Worm (Caenorhabditis elegans) whole organism, L2 larva: ENCODE results near the gene Y9C9A.13.
"Not testable (repeated sequence)": the region's sequence is repeated elsewhere in the genome, so short reads cannot be mapped to it uniquely, and the experiment has no call there.

ENCODE experiments used
- ZK546.5 ChIP-seq: sonication (generic microtip); optimal IDR thresholded peaks from 2 replicates; lab custom pipeline; 2017; ENCODE audit warnings: missing biosample characterization, missing genetic modification characterization
- aly-2 ChIP-seq: fragments of 150-350 bp; optimal IDR thresholded peaks from 2 replicates; lab custom pipeline; 2014; ENCODE audit warnings: missing biosample characterization, missing genetic modification characterization
- ceh-82 ChIP-seq: fragments of 150-350 bp; optimal IDR thresholded peaks from 2 replicates; lab custom pipeline; 2014; ENCODE audit warnings: missing biosample characterization, missing genetic modification characterization
- egl-27 ChIP-seq: sonication (generic microtip); optimal IDR thresholded peaks from 3 replicates; lab custom pipeline; 2017; ENCODE audit warnings: missing biosample characterization, missing genetic modification reagents, missing genetic modification characterization
- elt-1 ChIP-seq: fragments of 150-350 bp; optimal IDR thresholded peaks from 2 replicates; lab custom pipeline; 2014; ENCODE audit warnings: missing biosample characterization, missing genetic modification characterization
- gmeb-1 ChIP-seq: fragments of 150-350 bp; optimal IDR thresholded peaks from 2 replicates; lab custom pipeline; 2014; ENCODE audit warnings: missing biosample characterization, missing genetic modification characterization
- nhr-237 ChIP-seq: fragments of 150-350 bp; optimal IDR thresholded peaks from 2 replicates; lab custom pipeline; 2014; ENCODE audit warnings: missing biosample characterization, missing genetic modification characterization
- nhr-77 ChIP-seq: fragments of 150-350 bp; optimal IDR thresholded peaks from 2 replicates; lab custom pipeline; 2014; ENCODE audit warnings: missing biosample characterization, missing genetic modification characterization
- unc-55 ChIP-seq: fragments of 150-350 bp; sonication (generic microtip); optimal IDR thresholded peaks from 3 replicates; lab custom pipeline; 2014; ENCODE audit warnings: missing biosample characterization, missing genetic modification reagents, missing genetic modification characterization
- unc-62 ChIP-seq: fragments of 150-350 bp; optimal IDR thresholded peaks from 2 replicates; lab custom pipeline; 2014; ENCODE audit warnings: missing biosample characterization, missing genetic modification reagents, missing genetic modification characterization
- ztf-11 ChIP-seq: sonication (generic microtip); optimal IDR thresholded peaks from 2 replicates; lab custom pipeline; 2017; ENCODE audit warnings: missing biosample characterization, missing genetic modification characterization

- not testable (repeated sequence) for TF ChIP-seq ZK546.5; elt-1; nhr-237 (tag; lab: Kevin White, UChicago); unc-62 (GFP tag; lab: Kevin White, UChicago); aly-2 (tag; lab: Kevin White, UChicago); nhr-77 (tag; lab: Kevin White, UChicago); ceh-82 (tag; lab: Kevin White, UChicago); ztf-11 (tag; lab: Kevin White, UChicago); egl-27 (tag; lab: Kevin White, UChicago); unc-55; gmeb-1 (tag; lab: Kevin White, UChicago)
Measured at ce11 chrIV:5017075-5017474, 47.8 kb upstream of the Y9C9A.13 start, which contains the start of gene T28H11.7.
